Worm (Caenorhabditis elegans) whole organism, L4 larva: ENCODE measurements around the gene atf-7.
A peak's percentile ranks its signal among the peaks of the same experiment; 100 is the strongest.

Experiments
- F10B5.3 ChIP-seq: sonication (generic microtip); optimal IDR thresholded peaks from 2 replicates; lab custom pipeline; 2016; ENCODE audit warnings: mild to moderate bottlenecking, missing genetic modification characterization, missing compliant biosample characterization
- F26F4.8 ChIP-seq: fragments of 200-800 bp; sonication (Bioruptor generic); conservative IDR thresholded peaks from 2 replicates; pipeline ENCODE4 v1.3.6; 2022; ENCODE audit warnings: missing genetic modification characterization, missing compliant biosample characterization
- F44E2.7 ChIP-seq: fragments of 200-800 bp; sonication (Bioruptor generic); IDR thresholded peaks from 2 replicates; pipeline ENCODE4 v2.1.2; 2022; ENCODE audit warnings: missing genetic modification characterization, missing compliant biosample characterization
- R02D3.7 ChIP-seq: fragments of 150-350 bp; sonication (generic microtip); optimal IDR thresholded peaks from 3 replicates; lab custom pipeline; 2014; ENCODE audit warnings: missing biosample characterization, missing genetic modification characterization
- T20F7.1 ChIP-seq: fragments of 200-800 bp; sonication (Bioruptor generic); optimal IDR thresholded peaks from 2 replicates; lab custom pipeline; 2018; ENCODE audit warnings: mild to moderate bottlenecking, missing genetic modification characterization, missing compliant biosample characterization
- T26A8.4 ChIP-seq: fragments of 200-800 bp; sonication (Bioruptor generic); IDR thresholded peaks from 2 replicates; pipeline ENCODE4 v1.3.6; 2022; ENCODE audit warnings: missing genetic modification characterization, missing compliant biosample characterization
- Y5F2A.4 ChIP-seq: fragments of 200-800 bp; sonication (Bioruptor generic); optimal IDR thresholded peaks from 2 replicates; lab custom pipeline; 2018; ENCODE audit warnings: mild to moderate bottlenecking, missing genetic modification characterization, missing compliant biosample characterization
- Y75B8A.6 ChIP-seq: fragments of 200-800 bp; sonication (Bioruptor generic); IDR thresholded peaks from 2 replicates; pipeline ENCODE4 v1.3.6; 2022; ENCODE audit warnings: missing genetic modification reagents, missing genetic modification characterization, missing compliant biosample characterization
- ZK337.2 ChIP-seq: fragments of 200-800 bp; sonication (Bioruptor generic); IDR thresholded peaks from 2 replicates; pipeline ENCODE4 v1.3.6; 2022; ENCODE audit warnings: missing genetic modification reagents, missing genetic modification characterization, missing compliant biosample characterization
- arid-1 ChIP-seq: fragments of 200-800 bp; sonication (Bioruptor generic); conservative IDR thresholded peaks from 2 replicates; pipeline ENCODE4 v1.3.6; 2022; ENCODE audit warnings: missing genetic modification reagents, missing genetic modification characterization, missing compliant biosample characterization
- ceh-20 ChIP-seq: fragments of 200-800 bp; sonication (Bioruptor generic); IDR thresholded peaks from 2 replicates; pipeline ENCODE4 v1.3.6; 2022; ENCODE audit warnings: missing genetic modification reagents, missing genetic modification characterization, missing compliant biosample characterization
- ctbp-1 ChIP-seq: fragments of 200-800 bp; sonication (Bioruptor generic); IDR thresholded peaks from 2 replicates; pipeline ENCODE4 v1.3.6; 2022; ENCODE audit warnings: missing genetic modification reagents, missing genetic modification characterization, missing compliant biosample characterization
- daf-16 ChIP-seq, 3 experiments: sonication (generic microtip); optimal IDR thresholded peaks; 2 replicates each; lab custom pipeline; 2016 to 2017; ENCODE audit warnings: missing genetic modification characterization in 3 of 3, missing genetic modification reagents in 3 of 3, mild to moderate bottlenecking in 2 of 3, missing compliant biosample characterization in 2 of 3, missing biosample characterization in 1 of 3, moderate library complexity in 1 of 3
- dmd-6 ChIP-seq: fragments of 200-800 bp; sonication (Bioruptor generic); IDR thresholded peaks from 2 replicates; pipeline ENCODE4 v1.3.6; 2022; ENCODE audit warnings: missing genetic modification reagents, missing genetic modification characterization, missing compliant biosample characterization
- dmd-8 ChIP-seq: fragments of 200-800 bp; sonication (Bioruptor generic); IDR thresholded peaks from 2 replicates; pipeline ENCODE4 v1.3.6; 2022; ENCODE audit warnings: missing genetic modification characterization, missing compliant biosample characterization
- dmd-9 ChIP-seq: fragments of 200-800 bp; sonication (Bioruptor generic); IDR thresholded peaks from 2 replicates; pipeline ENCODE4 v1.3.6; 2022; ENCODE audit warnings: missing genetic modification reagents, missing genetic modification characterization, missing compliant biosample characterization
- duxl-1 ChIP-seq: sonication (generic microtip); optimal IDR thresholded peaks from 2 replicates; lab custom pipeline; 2016; ENCODE audit warnings: mild to moderate bottlenecking, missing genetic modification characterization, moderate library complexity, missing compliant biosample characterization; ENCODE audit not compliant: poor library complexity
- dve-1 ChIP-seq: sonication (generic microtip); optimal IDR thresholded peaks from 2 replicates; lab custom pipeline; 2017; ENCODE audit warnings: antibody characterized with exemption, mild to moderate bottlenecking, missing genetic modification characterization, missing compliant biosample characterization; ENCODE audit not compliant: insufficient read depth
- egl-43 ChIP-seq: fragments of 200-800 bp; sonication (Bioruptor generic); IDR thresholded peaks from 2 replicates; pipeline ENCODE4 v1.3.6; 2022; ENCODE audit warnings: missing genetic modification reagents, missing genetic modification characterization, missing compliant biosample characterization
- hlh-30 ChIP-seq: sonication (generic microtip); optimal IDR thresholded peaks from 2 replicates; lab custom pipeline; 2017; ENCODE audit warnings: antibody characterized with exemption, mild to moderate bottlenecking, missing genetic modification characterization, missing compliant biosample characterization; ENCODE audit not compliant: insufficient read depth
- lim-7 ChIP-seq: fragments of 200-800 bp; sonication (Bioruptor generic); IDR thresholded peaks from 2 replicates; pipeline ENCODE4 v1.3.6; 2022; ENCODE audit warnings: missing genetic modification characterization, missing compliant biosample characterization
- lin-1 ChIP-seq: fragments of 200-800 bp; sonication (Bioruptor generic); IDR thresholded peaks from 2 replicates; pipeline ENCODE4 v1.3.6; 2022; ENCODE audit warnings: missing genetic modification reagents, missing genetic modification characterization, missing compliant biosample characterization
- lin-15B ChIP-seq: fragments of 150-350 bp; sonication (generic microtip); optimal IDR thresholded peaks from 3 replicates; lab custom pipeline; 2014; ENCODE audit warnings: missing biosample characterization, missing genetic modification characterization
- lin-29 ChIP-seq: fragments of 200-800 bp; sonication (Bioruptor generic); IDR thresholded peaks from 2 replicates; pipeline ENCODE4 v1.3.6; 2022; ENCODE audit warnings: missing genetic modification reagents, missing genetic modification characterization, missing compliant biosample characterization
- lin-38 ChIP-seq: fragments of 200-800 bp; sonication (Bioruptor generic); IDR thresholded peaks from 2 replicates; pipeline ENCODE4 v1.3.6; 2022; ENCODE audit warnings: missing genetic modification reagents, missing genetic modification characterization, missing compliant biosample characterization
- lin-39 ChIP-seq: fragments of 150-350 bp; optimal IDR thresholded peaks from 2 replicates; lab custom pipeline; 2014; ENCODE audit warnings: missing biosample characterization, missing genetic modification reagents, missing genetic modification characterization
- madf-5 ChIP-seq, 2 experiments: fragments of 200-800 bp; sonication (Bioruptor generic); IDR thresholded peaks; 2 replicates each; pipeline ENCODE4 v1.3.6; 2022; ENCODE audit warnings: missing compliant biosample characterization in 2 of 2, missing genetic modification characterization in 2 of 2
- mdt-29 ChIP-seq: fragments of 200-800 bp; sonication (Bioruptor generic); IDR thresholded peaks from 2 replicates; pipeline ENCODE4 v1.3.6; 2022; ENCODE audit warnings: missing genetic modification reagents, missing genetic modification characterization, missing compliant biosample characterization
- mes-2 ChIP-seq: sonication (generic microtip); optimal IDR thresholded peaks from 2 replicates; lab custom pipeline; 2016; ENCODE audit warnings: missing genotype, mild to moderate bottlenecking, missing genetic modification characterization, missing compliant biosample characterization; ENCODE audit not compliant: poor library complexity, severe bottlenecking
- nhr-111 ChIP-seq: fragments of 200-800 bp; sonication (Bioruptor generic); optimal IDR thresholded peaks from 2 replicates; lab custom pipeline; 2018; ENCODE audit warnings: mild to moderate bottlenecking, missing genetic modification characterization, missing compliant biosample characterization
- nhr-41 ChIP-seq: fragments of 200-800 bp; sonication (Bioruptor generic); IDR thresholded peaks from 2 replicates; pipeline ENCODE4 v1.3.6; 2022; ENCODE audit warnings: missing genetic modification reagents, missing genetic modification characterization, missing compliant biosample characterization
- nhr-42 ChIP-seq: fragments of 200-800 bp; sonication (Bioruptor generic); IDR thresholded peaks from 2 replicates; pipeline ENCODE4 v1.3.6; 2022; ENCODE audit warnings: missing genetic modification characterization, missing compliant biosample characterization
- nhr-48 ChIP-seq: sonication (generic microtip); optimal IDR thresholded peaks from 2 replicates; lab custom pipeline; 2016; ENCODE audit warnings: mild to moderate bottlenecking, missing genetic modification characterization, missing compliant biosample characterization
- pha-4 ChIP-seq, 2 experiments: fragments of 150-350 bp in 1 of 2; fragments of 200-800 bp in 1 of 2; sonication (Bioruptor generic) in 1 of 2; IDR thresholded peaks in 1 of 2; optimal IDR thresholded peaks in 1 of 2; 2 replicates each; pipeline versions ENCODE4 v1.3.6 to Lab custom; 2014 to 2022; ENCODE audit warnings: missing genetic modification characterization in 2 of 2, missing genetic modification reagents in 2 of 2, missing biosample characterization in 1 of 2, missing compliant biosample characterization in 1 of 2
- php-3 ChIP-seq: fragments of 200-800 bp; sonication (Bioruptor generic); IDR thresholded peaks from 2 replicates; pipeline ENCODE4 v1.3.6; 2022; ENCODE audit warnings: missing genetic modification reagents, missing genetic modification characterization, missing compliant biosample characterization
- rbr-2 ChIP-seq: sonication (generic microtip); optimal IDR thresholded peaks from 2 replicates; lab custom pipeline; 2016; ENCODE audit warnings: missing genotype, missing genetic modification characterization, missing compliant biosample characterization
- sdz-12 ChIP-seq: fragments of 200-800 bp; sonication (Bioruptor generic); optimal IDR thresholded peaks from 2 replicates; lab custom pipeline; 2018; ENCODE audit warnings: mild to moderate bottlenecking, missing genetic modification characterization, missing compliant biosample characterization
- snpc-1.2 ChIP-seq: fragments of 200-800 bp; sonication (Bioruptor generic); IDR thresholded peaks from 2 replicates; pipeline ENCODE4 v1.3.6; 2022; ENCODE audit warnings: missing genetic modification reagents, missing genetic modification characterization, missing compliant biosample characterization
- spr-3 ChIP-seq: fragments of 200-800 bp; sonication (Bioruptor generic); optimal IDR thresholded peaks from 2 replicates; lab custom pipeline; 2018; ENCODE audit warnings: mild to moderate bottlenecking, missing genetic modification characterization, missing compliant biosample characterization
- unc-39 ChIP-seq: sonication (generic microtip); optimal IDR thresholded peaks from 2 replicates; lab custom pipeline; 2017; ENCODE audit warnings: missing biosample characterization, missing genetic modification characterization
- vab-7 ChIP-seq: fragments of 200-800 bp; sonication (Bioruptor generic); IDR thresholded peaks from 2 replicates; pipeline ENCODE4 v1.3.6; 2022; ENCODE audit warnings: missing genetic modification reagents, missing genetic modification characterization, missing compliant biosample characterization
- zag-1 ChIP-seq: fragments of 150-350 bp; optimal IDR thresholded peaks from 2 replicates; lab custom pipeline; 2014; ENCODE audit warnings: missing biosample characterization, missing genetic modification characterization
- zfp-3 ChIP-seq: fragments of 200-800 bp; sonication (Bioruptor generic); conservative IDR thresholded peaks from 2 replicates; pipeline ENCODE4 v1.3.6; 2022; ENCODE audit warnings: missing genetic modification reagents, missing genetic modification characterization, missing compliant biosample characterization
- ztf-7 ChIP-seq: fragments of 150-350 bp; optimal IDR thresholded peaks from 2 replicates; lab custom pipeline; 2014; ENCODE audit warnings: missing biosample characterization, missing genetic modification characterization

atf-7 gene

DNA sequence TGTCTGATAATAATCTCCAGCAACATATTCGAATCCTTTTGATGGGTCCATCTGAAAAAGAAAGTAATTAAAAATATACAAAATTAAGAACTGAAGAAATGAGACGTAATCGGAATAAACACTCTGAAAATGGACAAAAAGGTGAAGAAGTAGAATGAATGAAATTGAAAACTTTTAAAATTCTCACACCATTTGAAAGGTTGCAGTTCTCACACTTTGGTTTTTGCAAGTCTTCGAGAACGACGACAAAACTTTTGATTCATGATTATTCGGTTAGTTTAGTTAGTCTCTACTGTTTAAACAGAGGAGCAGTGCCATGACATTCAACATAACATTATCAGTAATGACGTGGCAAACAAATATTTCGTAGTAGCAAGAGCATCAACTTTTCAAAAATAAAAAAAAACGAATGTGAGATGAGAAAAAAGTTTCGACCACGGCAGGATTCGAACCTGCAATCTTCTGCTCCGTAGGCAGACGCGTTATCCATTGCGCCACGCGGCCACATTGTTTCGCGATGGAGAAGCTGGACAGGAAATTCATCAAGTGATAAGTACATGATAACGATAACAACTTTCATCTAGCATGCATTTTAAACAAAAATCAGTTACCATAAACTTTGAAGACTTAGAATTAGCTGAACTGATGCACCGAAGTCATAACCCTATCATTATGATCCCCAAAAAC is 48.8 kb downstream of the atf-7 start, which contains the start of gene ceh-43:
Gene ceh-43, minus strand, starts transcription at position 51 of the 687 bp plus-strand sequence.
- TF ChIP-seq dmd-8: peak; percentile 85
- TF ChIP-seq F44E2.7 (GFP tag; lab: Robert Waterston, UW): 0 out of 2 replicates have a peak, but pooled peaks have one; percentile 45
- 0 out of 2 replicates have a peak, but pooled peaks have one; percentile 60 for TF ChIP-seq arid-1 (GFP tag; lab: Robert Waterston, UW)
- 0 out of 2 replicates have a peak, but pooled peaks have one; percentile 14 for TF ChIP-seq snpc-1.2 (GFP tag; lab: Robert Waterston, UW)
- TF ChIP-seq nhr-41 (GFP tag; lab: Robert Waterston, UW): 0 out of 2 replicates have a peak, but pooled peaks have one; percentile 15
- TF ChIP-seq dmd-9 (GFP tag; lab: Robert Waterston, UW): peak; percentile 62; the same call in 1 of the 2 replicates
- peak; percentile 62; the same call in 1 of the 2 replicates for TF ChIP-seq pha-4 (GFP tag; IDR thresholded peaks at IDR 0.05; lab: Robert Waterston, UW)
- TF ChIP-seq pha-4 (tag; optimal IDR thresholded peaks at IDR 0.05; lab: Kevin White, UChicago): no peak
- peak; percentile 74; the same call in 1 of the 2 replicates for TF ChIP-seq egl-43 (GFP tag; lab: Robert Waterston, UW)
- TF ChIP-seq ctbp-1 (GFP tag; lab: Robert Waterston, UW): peak; percentile 43; the same call in 1 of the 2 replicates
- no peak for TF ChIP-seq hlh-30 (tag; lab: Kevin White, UChicago)
- TF ChIP-seq dmd-6: peak; percentile 44; the same call in 1 of the 2 replicates
- TF ChIP-seq F26F4.8 (GFP tag; lab: Robert Waterston, UW): peak; percentile 59; the same call in 1 of the 2 replicates
- no peak for TF ChIP-seq sdz-12 (GFP tag; lab: Kevin White, UChicago)
- peak; percentile 69 for TF ChIP-seq lim-7 (GFP tag; lab: Robert Waterston, UW)
- TF ChIP-seq vab-7 (GFP tag; lab: Robert Waterston, UW): peak; percentile 59; the same call in 1 of the 2 replicates
- peak in 1 of 2 experiments; percentile 64 for TF ChIP-seq daf-16 (GFP tag; optimal IDR thresholded peaks at IDR 0.05; lab: Kevin White, UChicago)
- TF ChIP-seq daf-16 (tag; optimal IDR thresholded peaks at IDR 0.05; lab: Kevin White, UChicago): no peak
- TF ChIP-seq Y75B8A.6 (GFP tag; lab: Robert Waterston, UW): peak; percentile 72; the same call in 1 of the 2 replicates
- no peak for TF ChIP-seq lin-1 (GFP tag; lab: Robert Waterston, UW)
- TF ChIP-seq F10B5.3 (tag; lab: Kevin White, UChicago): no peak
- peak; percentile 46; the same call in 1 of the 2 replicates for TF ChIP-seq T26A8.4
- no peak for TF ChIP-seq ztf-7
- TF ChIP-seq duxl-1 (tag; lab: Kevin White, UChicago): peak; percentile 4
- peak; percentile 23 for TF ChIP-seq Y5F2A.4 (GFP tag; lab: Kevin White, UChicago)
- 0 out of 4 replicates have a peak, but pooled peaks of 1 of the 2 experiments have one; percentile 38 for TF ChIP-seq madf-5 (GFP tag; IDR thresholded peaks at IDR 0.05; lab: Robert Waterston, UW)
- TF ChIP-seq unc-39: no peak
- TF ChIP-seq nhr-42 (GFP tag; lab: Robert Waterston, UW): 0 out of 2 replicates have a peak, but pooled peaks have one; percentile 28
- TF ChIP-seq zfp-3 (GFP tag; lab: Robert Waterston, UW): 0 out of 2 replicates have a peak, but pooled peaks have one; percentile 16
- 0 out of 2 replicates have a peak, but pooled peaks have one; percentile 14 for TF ChIP-seq ceh-20 (GFP tag; lab: Robert Waterston, UW)
- TF ChIP-seq dve-1 (tag; lab: Kevin White, UChicago): peak; percentile 19
- TF ChIP-seq nhr-111 (GFP tag; lab: Kevin White, UChicago): no peak
- TF ChIP-seq lin-38 (GFP tag; lab: Robert Waterston, UW): peak; percentile 64
- TF ChIP-seq ZK337.2 (GFP tag; lab: Robert Waterston, UW): peak; percentile 38; the same call in 1 of the 2 replicates
- peak; percentile 57 for TF ChIP-seq mes-2

DNA sequence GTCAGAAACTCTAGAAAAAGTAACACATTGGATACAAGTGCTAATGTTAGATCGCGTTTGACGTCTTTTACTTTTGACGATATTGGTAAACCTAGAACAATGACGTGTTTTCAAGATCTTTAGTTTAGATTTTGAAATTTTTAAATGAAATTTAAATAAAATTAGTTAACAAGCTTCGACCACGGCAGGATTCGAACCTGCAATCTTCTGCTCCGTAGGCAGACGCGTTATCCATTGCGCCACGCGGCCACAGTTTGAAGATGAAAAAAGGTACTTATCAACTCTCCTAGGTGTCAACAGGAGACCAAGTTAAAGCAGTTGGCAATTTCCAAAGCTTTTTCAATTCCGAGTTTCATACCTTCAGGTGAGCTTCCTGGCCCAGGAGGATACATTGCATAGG is 49.5 kb downstream of the atf-7 start:
- TF ChIP-seq dmd-8 (0 out of 2 replicates have a peak, but pooled peaks have one; percentile 60), vab-7 (GFP tag; lab: Robert Waterston, UW) (peak; percentile 49; the same call in 1 of the 2 replicates), hlh-30 (tag; lab: Kevin White, UChicago) (peak; percentile 6), zag-1 (tag; lab: Kevin White, UChicago) (no peak), rbr-2 (no peak), T20F7.1 (GFP tag; lab: Kevin White, UChicago) (no peak), lin-15B (no peak), R02D3.7 (tag; lab: Kevin White, UChicago) (no peak), php-3 (0 out of 2 replicates have a peak, but pooled peaks have one; percentile 21), daf-16 (GFP tag; optimal IDR thresholded peaks at IDR 0.05; lab: Kevin White, UChicago) (peak in 1 of 2 experiments; percentile 64), daf-16 (tag; optimal IDR thresholded peaks at IDR 0.05; lab: Kevin White, UChicago) (no peak), mdt-29 (GFP tag; lab: Robert Waterston, UW) (0 out of 2 replicates have a peak, but pooled peaks have one; percentile 7), pha-4 (GFP tag; IDR thresholded peaks at IDR 0.05; lab: Robert Waterston, UW) (peak; percentile 41; the same call in 1 of the 2 replicates), pha-4 (tag; optimal IDR thresholded peaks at IDR 0.05; lab: Kevin White, UChicago) (no peak), lin-39 (no peak), nhr-48 (tag; lab: Kevin White, UChicago) (peak; percentile 12), spr-3 (GFP tag; lab: Kevin White, UChicago) (no peak), lin-29 (GFP tag; lab: Robert Waterston, UW) (no peak)
